Fruit fly (Drosophila melanogaster): ENCODE results near the gene foi.

The foi gene

dm6 chr3L:8534386-8535306 lies 9.6 kb downstream of the foi start, which contains the start of gene ergic53:
ergic53 (plus strand) TSS chr3L:8534977.
- TF ChIP-seq CTCF (optimal IDR thresholded peaks at IDR 0.05) (no peak), CG8478 (optimal IDR thresholded peaks at IDR 0.05) (no peak)

dm6 chr3L:8536387-8536786 lies 11.3 kb downstream of the foi start:
- no peak for TF ChIP-seq CTCF (optimal IDR thresholded peaks at IDR 0.05)
- no peak for TF ChIP-seq CG8478 (optimal IDR thresholded peaks at IDR 0.05)

dm6 chr3L:8538355-8538754 lies 13.3 kb downstream of the foi start:
- TF ChIP-seq CG8478 (optimal IDR thresholded peaks at IDR 0.05) (no peak), CTCF (optimal IDR thresholded peaks at IDR 0.05) (no peak)

dm6 chr3L:8540509-8540908 lies 15.5 kb downstream of the foi start:
- no peak for TF ChIP-seq CTCF (optimal IDR thresholded peaks at IDR 0.05)
- no peak for TF ChIP-seq CG8478 (optimal IDR thresholded peaks at IDR 0.05)

- TF ChIP-seq CTCF (optimal IDR thresholded peaks at IDR 0.05) (no peak), CG8478 (optimal IDR thresholded peaks at IDR 0.05) (no peak)
These were observed 16.6 kb downstream of the foi start for dm6 chr3L:8541669-8542068.

- no peak for TF ChIP-seq CTCF (optimal IDR thresholded peaks at IDR 0.05)
- TF ChIP-seq CG8478 (optimal IDR thresholded peaks at IDR 0.05), result no peak
These were observed 17.2 kb downstream of the foi start for dm6 chr3L:8542213-8542612.

- TF ChIP-seq CTCF (optimal IDR thresholded peaks at IDR 0.05) (no peak), CG8478 (optimal IDR thresholded peaks at IDR 0.05) (no peak)
These were observed 18.8 kb downstream of the foi start for dm6 chr3L:8543866-8544265.

dm6 chr3L:8544710-8545109 lies 19.7 kb downstream of the foi start, which contains the start of gene rhea:
rhea (plus strand) TSS chr3L:8545001.
- TF ChIP-seq CTCF (optimal IDR thresholded peaks at IDR 0.05) (no peak), CG8478 (optimal IDR thresholded peaks at IDR 0.05) (no peak)

- TF ChIP-seq CTCF (optimal IDR thresholded peaks at IDR 0.05) (no peak), CG8478 (optimal IDR thresholded peaks at IDR 0.05) (no peak)
These were observed 20.4 kb downstream of the foi start for dm6 chr3L:8545473-8545872.

- TF ChIP-seq CG8478 (optimal IDR thresholded peaks at IDR 0.05) (no peak), CTCF (optimal IDR thresholded peaks at IDR 0.05) (no peak)
These were observed 21.3 kb downstream of the foi start for dm6 chr3L:8546355-8546771.

- TF ChIP-seq CG8478 (optimal IDR thresholded peaks at IDR 0.05), result no peak
- no peak for TF ChIP-seq CTCF (optimal IDR thresholded peaks at IDR 0.05)
These were observed 22.1 kb downstream of the foi start for dm6 chr3L:8547104-8547523.

- TF ChIP-seq CTCF (optimal IDR thresholded peaks at IDR 0.05) (no peak), CG8478 (optimal IDR thresholded peaks at IDR 0.05) (no peak)
These were observed 24.3 kb downstream of the foi start for dm6 chr3L:8549183-8549890.

- TF ChIP-seq CG8478 (optimal IDR thresholded peaks at IDR 0.05) (no peak), CTCF (optimal IDR thresholded peaks at IDR 0.05) (no peak)
These were observed 25.8 kb downstream of the foi start for dm6 chr3L:8550836-8551235.

- TF ChIP-seq CTCF (optimal IDR thresholded peaks at IDR 0.05) (no peak), CG8478 (optimal IDR thresholded peaks at IDR 0.05) (no peak)
These were observed 28.1 kb downstream of the foi start for dm6 chr3L:8553125-8553524.

- TF ChIP-seq CTCF (optimal IDR thresholded peaks at IDR 0.05) (no peak), CG8478 (optimal IDR thresholded peaks at IDR 0.05) (no peak)
These were observed 29.1 kb downstream of the foi start for dm6 chr3L:8554024-8554642.

All from S2 (cell line).